Worm (Caenorhabditis elegans): ENCODE results near the gene C40H1.8.

Gene C40H1.8

ce11 chrIII:9337968-9338367 lies 23.5 kb downstream of the C40H1.8 start:
- TF ChIP-seq B0310.2 (tag; optimal IDR thresholded peaks at IDR 0.05) (no peak), ama-1 (optimal IDR thresholded peaks at IDR 0.05) (no peak), tra-4 (tag; optimal IDR thresholded peaks at IDR 0.05) (no peak), ets-7 (tag; optimal IDR thresholded peaks at IDR 0.05) (no peak), aly-1 (tag; optimal IDR thresholded peaks at IDR 0.05) (no peak), ceh-36 (tag; optimal IDR thresholded peaks at IDR 0.05) (no peak), pes-1 (GFP tag; IDR thresholded peaks at IDR 0.05) (no peak), flt-1 (GFP tag; IDR thresholded peaks at IDR 0.05) (no peak), ceh-13 (GFP tag; optimal IDR thresholded peaks at IDR 0.05) (no peak)

ce11 chrIII:9340025-9340424 lies 25.5 kb downstream of the C40H1.8 start:
- TF ChIP-seq F13C5.2 (tag; optimal IDR thresholded peaks at IDR 0.05) (no peak), pes-1 (GFP tag; IDR thresholded peaks at IDR 0.05) (no peak), ceh-13 (GFP tag; optimal IDR thresholded peaks at IDR 0.05) (no peak), sea-1 (GFP tag; conservative IDR thresholded peaks at IDR 0.05) (0 out of 2 replicates have a peak, but pooled peaks have one; percentile 13), ets-7 (tag; optimal IDR thresholded peaks at IDR 0.05) (no peak), ceh-36 (tag; optimal IDR thresholded peaks at IDR 0.05) (no peak)

- TF ChIP-seq tbx-11 (GFP tag; IDR thresholded peaks at IDR 0.05) (no peak), hnd-1 (tag; optimal IDR thresholded peaks at IDR 0.05) (no peak), F13C5.2 (tag; optimal IDR thresholded peaks at IDR 0.05) (no peak), ets-7 (tag; optimal IDR thresholded peaks at IDR 0.05) (no peak), hmbx-1 (tag; optimal IDR thresholded peaks at IDR 0.05) (no peak), scrt-1 (GFP tag; IDR thresholded peaks at IDR 0.05) (no peak), tra-4 (tag; optimal IDR thresholded peaks at IDR 0.05) (no peak), ceh-36 (tag; optimal IDR thresholded peaks at IDR 0.05) (no peak), ceh-13 (GFP tag; optimal IDR thresholded peaks at IDR 0.05) (no peak), sea-1 (GFP tag; conservative IDR thresholded peaks at IDR 0.05) (no peak), ama-1 (optimal IDR thresholded peaks at IDR 0.05) (no peak), tbx-37 (GFP tag; conservative IDR thresholded peaks at IDR 0.05) (no peak), aly-1 (tag; optimal IDR thresholded peaks at IDR 0.05) (no peak), B0310.2 (tag; optimal IDR thresholded peaks at IDR 0.05) (no peak), flt-1 (GFP tag; IDR thresholded peaks at IDR 0.05) (no peak), hmg-4 (GFP tag; optimal IDR thresholded peaks at IDR 0.05) (no peak), pes-1 (GFP tag; IDR thresholded peaks at IDR 0.05) (no peak)
Observed at ce11 chrIII:9344347-9344746, 29.8 kb downstream of the C40H1.8 start, which contains the start of gene emb-9. emb-9 (minus strand) TSS chrIII:9344447.

- TF ChIP-seq scrt-1 (GFP tag; IDR thresholded peaks at IDR 0.05) (no peak), tra-4 (tag; optimal IDR thresholded peaks at IDR 0.05) (no peak), ama-1 (optimal IDR thresholded peaks at IDR 0.05) (no peak), ceh-36 (tag; optimal IDR thresholded peaks at IDR 0.05) (no peak), hnd-1 (tag; optimal IDR thresholded peaks at IDR 0.05) (no peak), F13C5.2 (tag; optimal IDR thresholded peaks at IDR 0.05) (no peak), ets-7 (tag; optimal IDR thresholded peaks at IDR 0.05) (no peak), ceh-13 (GFP tag; optimal IDR thresholded peaks at IDR 0.05) (no peak), sea-1 (GFP tag; conservative IDR thresholded peaks at IDR 0.05) (no peak), tbx-11 (GFP tag; IDR thresholded peaks at IDR 0.05) (no peak), flt-1 (GFP tag; IDR thresholded peaks at IDR 0.05) (no peak), pes-1 (GFP tag; IDR thresholded peaks at IDR 0.05) (no peak), B0310.2 (tag; optimal IDR thresholded peaks at IDR 0.05) (no peak), hmbx-1 (tag; optimal IDR thresholded peaks at IDR 0.05) (no peak), aly-1 (tag; optimal IDR thresholded peaks at IDR 0.05) (no peak), hmg-4 (GFP tag; optimal IDR thresholded peaks at IDR 0.05) (no peak), tbx-37 (GFP tag; conservative IDR thresholded peaks at IDR 0.05) (no peak)
Observed at ce11 chrIII:9346114-9346513, 31.6 kb downstream of the C40H1.8 start.

ce11 chrIII:9346722-9347121 lies 32.2 kb downstream of the C40H1.8 start:
- TF ChIP-seq hmg-4 (GFP tag; optimal IDR thresholded peaks at IDR 0.05): no peak
- no peak for TF ChIP-seq F13C5.2 (tag; optimal IDR thresholded peaks at IDR 0.05)
- TF ChIP-seq B0310.2 (tag; optimal IDR thresholded peaks at IDR 0.05): no peak
- no peak for TF ChIP-seq ceh-36 (tag; optimal IDR thresholded peaks at IDR 0.05)
- no peak for TF ChIP-seq tra-4 (tag; optimal IDR thresholded peaks at IDR 0.05)
- no peak for TF ChIP-seq tbx-11 (GFP tag; IDR thresholded peaks at IDR 0.05)

- TF ChIP-seq pes-1 (GFP tag; IDR thresholded peaks at IDR 0.05) (no peak), aly-1 (tag; optimal IDR thresholded peaks at IDR 0.05) (no peak), sea-1 (GFP tag; conservative IDR thresholded peaks at IDR 0.05) (no peak), hmg-4 (GFP tag; optimal IDR thresholded peaks at IDR 0.05) (no peak), tbx-37 (GFP tag; conservative IDR thresholded peaks at IDR 0.05) (no peak), ets-7 (tag; optimal IDR thresholded peaks at IDR 0.05) (no peak), hnd-1 (tag; optimal IDR thresholded peaks at IDR 0.05) (no peak), tbx-11 (GFP tag; IDR thresholded peaks at IDR 0.05) (no peak), ceh-36 (tag; optimal IDR thresholded peaks at IDR 0.05) (no peak), ama-1 (optimal IDR thresholded peaks at IDR 0.05) (no peak), hmbx-1 (tag; optimal IDR thresholded peaks at IDR 0.05) (no peak), F13C5.2 (tag; optimal IDR thresholded peaks at IDR 0.05) (no peak), scrt-1 (GFP tag; IDR thresholded peaks at IDR 0.05) (no peak), ceh-13 (GFP tag; optimal IDR thresholded peaks at IDR 0.05) (no peak), flt-1 (GFP tag; IDR thresholded peaks at IDR 0.05) (no peak), tra-4 (tag; optimal IDR thresholded peaks at IDR 0.05) (no peak)
Observed at ce11 chrIII:9353814-9354213, 39.3 kb downstream of the C40H1.8 start.

ce11 chrIII:9355412-9355969 lies 41.0 kb downstream of the C40H1.8 start, which contains the start of gene chtb-1:
chtb-1 (minus strand) TSS chrIII:9355462.
- TF ChIP-seq sea-1 (GFP tag; conservative IDR thresholded peaks at IDR 0.05) (no peak), aly-1 (tag; optimal IDR thresholded peaks at IDR 0.05) (no peak), hmbx-1 (tag; optimal IDR thresholded peaks at IDR 0.05) (no peak), ceh-13 (GFP tag; optimal IDR thresholded peaks at IDR 0.05) (no peak), pes-1 (GFP tag; IDR thresholded peaks at IDR 0.05) (no peak), tbx-37 (GFP tag; conservative IDR thresholded peaks at IDR 0.05) (no peak), hmg-4 (GFP tag; optimal IDR thresholded peaks at IDR 0.05) (no peak), B0310.2 (tag; optimal IDR thresholded peaks at IDR 0.05) (no peak), hnd-1 (tag; optimal IDR thresholded peaks at IDR 0.05) (no peak)

All from whole organism, early embryonic.